Worm (Caenorhabditis elegans): ENCODE measurements around the gene F25B4.7.

- TF ChIP-seq nhr-11 (tag; optimal IDR thresholded peaks at IDR 0.05) (no peak), hif-1 (tag; optimal IDR thresholded peaks at IDR 0.05) (no peak), jun-1 (tag; optimal IDR thresholded peaks at IDR 0.05) (no peak), daf-12 (tag; optimal IDR thresholded peaks at IDR 0.05) (no peak), lin-39 (tag; optimal IDR thresholded peaks at IDR 0.05) (no peak)
Observed at ce11 chrV:5726463-5726862, 39.4 kb upstream of the F25B4.7 start, which contains the start of gene K09H11.4.

All from whole organism, L4 larva.